Worm (Caenorhabditis elegans): ENCODE results near the gene clec-226.

- no peak for TF ChIP-seq klf-2 (GFP tag; conservative IDR thresholded peaks at IDR 0.05)
- no peak for TF ChIP-seq tab-1 (GFP tag; IDR thresholded peaks at IDR 0.05)
- no peak for TF ChIP-seq cog-1 (tag; optimal IDR thresholded peaks at IDR 0.05)
- no peak for TF ChIP-seq ztf-29 (GFP tag; IDR thresholded peaks at IDR 0.05)
- TF ChIP-seq flt-1 (GFP tag; IDR thresholded peaks at IDR 0.05): no peak
- no peak for TF ChIP-seq ref-1 (GFP tag; conservative IDR thresholded peaks at IDR 0.05)
- no peak for TF ChIP-seq ztf-23 (GFP tag; IDR thresholded peaks at IDR 0.05)
- no peak for TF ChIP-seq T22C8.4 (GFP tag; IDR thresholded peaks at IDR 0.05)
These were observed 26.0 kb upstream of the clec-226 start, which contains the start of gene srx-42 for ce11 chrV:13920730-13921129.

All from whole organism, midembryonic.